Worm (Caenorhabditis elegans): ENCODE data around the gene rsp-4.

- TF ChIP-seq hmbx-1 (tag; optimal IDR thresholded peaks at IDR 0.05) (no peak), aly-1 (tag; optimal IDR thresholded peaks at IDR 0.05) (no peak), scrt-1 (GFP tag; IDR thresholded peaks at IDR 0.05) (no peak)
Observed at ce11 chrII:5341573-5341972, 47.1 kb downstream of the rsp-4 start.
